Worm (Caenorhabditis elegans) whole organism, young adult: ENCODE measurements around the gene Y53C12B.1.

Experiments
- C06A6.2 ChIP-seq: fragments of 200-800 bp; sonication (Bioruptor generic); conservative IDR thresholded peaks from 2 replicates; pipeline ENCODE4 v1.3.6; 2022; ENCODE audit warnings: missing genetic modification characterization, missing compliant biosample characterization
- F10E7.11 ChIP-seq: sonication (generic microtip); optimal IDR thresholded peaks from 2 replicates; lab custom pipeline; 2017; ENCODE audit warnings: mild to moderate bottlenecking, missing genetic modification characterization, moderate library complexity, missing compliant biosample characterization
- F39B2.1 ChIP-seq: fragments of 200-800 bp; sonication (Bioruptor generic); IDR thresholded peaks from 2 replicates; pipeline ENCODE4 v1.3.6; 2022; ENCODE audit warnings: missing genetic modification reagents, missing genetic modification characterization, missing compliant biosample characterization
- F52B5.7 ChIP-seq: sonication (generic microtip); optimal IDR thresholded peaks from 2 replicates; lab custom pipeline; 2016; ENCODE audit warnings: mild to moderate bottlenecking, missing genetic modification characterization, missing compliant biosample characterization
- F55B11.4 ChIP-seq: sonication (generic microtip); optimal IDR thresholded peaks from 2 replicates; lab custom pipeline; 2016; ENCODE audit warnings: missing compliant biosample characterization, missing genetic modification characterization, borderline replicate concordance; ENCODE audit not compliant: insufficient read depth
- F57A8.1 ChIP-seq: fragments of 200-800 bp; sonication (Bioruptor generic); optimal IDR thresholded peaks from 2 replicates; lab custom pipeline; 2018; ENCODE audit warnings: mild to moderate bottlenecking, missing genetic modification characterization, moderate library complexity, missing compliant biosample characterization
- K12H6.12 ChIP-seq: fragments of 200-800 bp; sonication (Bioruptor generic); optimal IDR thresholded peaks from 2 replicates; lab custom pipeline; 2018; ENCODE audit warnings: mild to moderate bottlenecking, missing genetic modification characterization, missing compliant biosample characterization
- T26A5.8 ChIP-seq: sonication (generic microtip); optimal IDR thresholded peaks from 2 replicates; lab custom pipeline; 2016; ENCODE audit warnings: missing genetic modification characterization, missing compliant biosample characterization
- Y53F4B.3 ChIP-seq: fragments of 200-800 bp; sonication (Bioruptor generic); IDR thresholded peaks from 2 replicates; pipeline ENCODE4 v1.3.6; 2022; ENCODE audit warnings: missing genetic modification reagents, missing genetic modification characterization, missing compliant biosample characterization
- ZK185.1 ChIP-seq: sonication (generic microtip); optimal IDR thresholded peaks from 2 replicates; lab custom pipeline; 2016; ENCODE audit warnings: mild to moderate bottlenecking, missing genetic modification characterization, missing compliant biosample characterization; ENCODE audit not compliant: poor library complexity, severe bottlenecking
- akir-1 ChIP-seq: fragments of 200-800 bp; sonication (Bioruptor generic); optimal IDR thresholded peaks from 2 replicates; lab custom pipeline; 2018; ENCODE audit warnings: mild to moderate bottlenecking, missing genetic modification characterization, moderate library complexity, missing compliant biosample characterization
- ama-1 ChIP-seq, 3 experiments: fragments of 150-350 bp in 1 of 3; sonication (generic microtip) in 2 of 3; optimal IDR thresholded peaks; 2 replicates each; lab custom pipeline; 2014 to 2018; ENCODE audit warnings: missing biosample characterization in 2 of 3, missing genetic modification characterization in 2 of 3, missing genetic modification reagents in 2 of 3
- attf-5 ChIP-seq: fragments of 200-800 bp; sonication (Bioruptor generic); optimal IDR thresholded peaks from 2 replicates; lab custom pipeline; 2018; ENCODE audit warnings: mild to moderate bottlenecking, missing genetic modification characterization, missing compliant biosample characterization
- cebp-1 ChIP-seq, 2 experiments: fragments of 200-800 bp in 1 of 2; sonication (Bioruptor generic) in 1 of 2; sonication (generic microtip) in 1 of 2; IDR thresholded peaks in 1 of 2; optimal IDR thresholded peaks in 1 of 2; 2 replicates each; pipeline versions ENCODE4 v1.3.6 to Lab custom; 2017 to 2022; ENCODE audit warnings: missing compliant biosample characterization in 2 of 2, missing genetic modification characterization in 2 of 2, mild to moderate bottlenecking in 1 of 2, missing genetic modification reagents in 1 of 2, moderate library complexity in 1 of 2
- cebp-2 ChIP-seq: fragments of 200-800 bp; sonication (Bioruptor generic); IDR thresholded peaks from 2 replicates; pipeline ENCODE4 v1.3.6; 2022; ENCODE audit warnings: missing genetic modification characterization, missing compliant biosample characterization
- ceh-27 ChIP-seq: fragments of 200-800 bp; sonication (Bioruptor generic); optimal IDR thresholded peaks from 2 replicates; lab custom pipeline; 2018; ENCODE audit warnings: mild to moderate bottlenecking, missing genetic modification characterization, moderate library complexity, missing compliant biosample characterization
- chd-7 ChIP-seq: sonication (generic microtip); optimal IDR thresholded peaks from 2 replicates; lab custom pipeline; 2016; ENCODE audit warnings: mild to moderate bottlenecking, missing genetic modification characterization, moderate library complexity, missing compliant biosample characterization
- die-1 ChIP-seq: sonication (generic microtip); optimal IDR thresholded peaks from 2 replicates; lab custom pipeline; 2016; ENCODE audit warnings: missing genotype, mild to moderate bottlenecking, missing genetic modification characterization, missing compliant biosample characterization
- efl-1 ChIP-seq: fragments of 150-350 bp; optimal IDR thresholded peaks from 2 replicates; lab custom pipeline; 2014; ENCODE audit warnings: missing biosample characterization, missing genetic modification reagents, missing genetic modification characterization
- egl-44 ChIP-seq: fragments of 200-800 bp; sonication (Bioruptor generic); IDR thresholded peaks from 2 replicates; pipeline ENCODE4 v1.3.6; 2022; ENCODE audit warnings: missing genetic modification reagents, missing genetic modification characterization, missing compliant biosample characterization
- him-1 ChIP-seq: sonication (generic microtip); optimal IDR thresholded peaks from 2 replicates; lab custom pipeline; 2016; ENCODE audit warnings: missing genotype, missing genetic modification reagents, missing genetic modification characterization, missing compliant biosample characterization
- hlh-12 ChIP-seq: sonication (generic microtip); optimal IDR thresholded peaks from 2 replicates; lab custom pipeline; 2016; ENCODE audit warnings: missing genetic modification characterization, missing compliant biosample characterization
- hlh-26 ChIP-seq: fragments of 200-800 bp; sonication (Bioruptor generic); conservative IDR thresholded peaks from 2 replicates; pipeline ENCODE4 v1.3.6; 2022; ENCODE audit warnings: missing genetic modification reagents, missing genetic modification characterization, missing compliant biosample characterization
- hmg-1.2 ChIP-seq: fragments of 200-800 bp; sonication (Bioruptor generic); IDR thresholded peaks from 2 replicates; pipeline ENCODE4 v1.3.6; 2022; ENCODE audit warnings: missing genetic modification reagents, missing genetic modification characterization, missing compliant biosample characterization
- let-526 ChIP-seq: fragments of 200-800 bp; sonication (Bioruptor generic); IDR thresholded peaks from 2 replicates; pipeline ENCODE4 v1.3.6; 2022; ENCODE audit warnings: missing genetic modification reagents, missing genetic modification characterization, missing compliant biosample characterization
- lin-54 ChIP-seq: fragments of 200-800 bp; sonication (Bioruptor generic); optimal IDR thresholded peaks from 2 replicates; lab custom pipeline; 2018; ENCODE audit warnings: mild to moderate bottlenecking, missing genetic modification characterization, missing compliant biosample characterization
- lir-1 ChIP-seq: fragments of 200-800 bp; sonication (Bioruptor generic); conservative IDR thresholded peaks from 2 replicates; pipeline ENCODE4 v1.3.6; 2022; ENCODE audit warnings: missing genetic modification reagents, missing genetic modification characterization, missing compliant biosample characterization
- lsl-1 ChIP-seq: fragments of 200-800 bp; sonication (Bioruptor generic); optimal IDR thresholded peaks from 2 replicates; lab custom pipeline; 2018; ENCODE audit warnings: mild to moderate bottlenecking, missing genetic modification characterization, moderate library complexity, missing compliant biosample characterization
- madf-10 ChIP-seq: sonication (generic microtip); optimal IDR thresholded peaks from 2 replicates; lab custom pipeline; 2016; ENCODE audit warnings: mild to moderate bottlenecking, missing genetic modification characterization, missing compliant biosample characterization
- madf-3 ChIP-seq: fragments of 200-800 bp; sonication (Bioruptor generic); IDR thresholded peaks from 2 replicates; pipeline ENCODE4 v1.3.6; 2022; ENCODE audit warnings: missing genetic modification reagents, missing genetic modification characterization, missing compliant biosample characterization
- madf-6 ChIP-seq: fragments of 200-800 bp; sonication (Bioruptor generic); IDR thresholded peaks from 2 replicates; pipeline ENCODE4 v1.3.6; 2022; ENCODE audit warnings: missing genetic modification reagents, missing genetic modification characterization, missing compliant biosample characterization
- mel-28 ChIP-seq: sonication (generic microtip); optimal IDR thresholded peaks from 2 replicates; lab custom pipeline; 2016; ENCODE audit warnings: borderline replicate concordance, mild to moderate bottlenecking, missing genetic modification characterization, missing compliant biosample characterization
- nfyb-1 ChIP-seq: fragments of 200-800 bp; sonication (Bioruptor generic); IDR thresholded peaks from 2 replicates; pipeline ENCODE4 v1.3.6; 2022; ENCODE audit warnings: missing genetic modification reagents, missing genetic modification characterization, missing compliant biosample characterization
- nhr-120 ChIP-seq: fragments of 200-800 bp; sonication (Bioruptor generic); IDR thresholded peaks from 2 replicates; pipeline ENCODE4 v1.3.6; 2022; ENCODE audit warnings: missing genetic modification characterization, missing compliant biosample characterization
- nhr-27 ChIP-seq: fragments of 200-800 bp; sonication (Bioruptor generic); optimal IDR thresholded peaks from 2 replicates; lab custom pipeline; 2018; ENCODE audit warnings: mild to moderate bottlenecking, missing genetic modification characterization, moderate library complexity, missing compliant biosample characterization
- pbrm-1 ChIP-seq: fragments of 200-800 bp; sonication (Bioruptor generic); IDR thresholded peaks from 2 replicates; pipeline ENCODE4 v1.3.6; 2022; ENCODE audit warnings: missing genetic modification reagents, missing genetic modification characterization, missing compliant biosample characterization
- repo-1 ChIP-seq: sonication (generic microtip); optimal IDR thresholded peaks from 2 replicates; lab custom pipeline; 2017; ENCODE audit warnings: mild to moderate bottlenecking, missing genetic modification characterization, missing compliant biosample characterization
- rpc-1 ChIP-seq, 2 experiments: fragments of 150-350 bp in 1 of 2; sonication (generic microtip) in 1 of 2; optimal IDR thresholded peaks; 2 replicates each; lab custom pipeline; 2014 to 2018; ENCODE audit warnings: missing biosample characterization in 1 of 2, missing genetic modification characterization in 1 of 2, missing genetic modification reagents in 1 of 2, missing genotype in 1 of 2
- snpc-1.3 ChIP-seq: sonication (generic microtip); optimal IDR thresholded peaks from 2 replicates; lab custom pipeline; 2017; ENCODE audit warnings: missing genetic modification characterization, mild to moderate bottlenecking, missing compliant biosample characterization, antibody characterized with exemption, moderate library complexity, missing genotype, missing genetic modification reagents; ENCODE audit not compliant: insufficient read depth
- snpc-3.4 ChIP-seq: sonication (generic microtip); optimal IDR thresholded peaks from 2 replicates; lab custom pipeline; 2017; ENCODE audit warnings: missing genetic modification characterization, mild to moderate bottlenecking, missing compliant biosample characterization, antibody characterized with exemption, moderate library complexity, missing genotype, missing genetic modification reagents
- tbp1 ChIP-seq: fragments of 200-800 bp; sonication (Bioruptor generic); optimal IDR thresholded peaks from 2 replicates; lab custom pipeline; 2018; ENCODE audit warnings: mild to moderate bottlenecking, missing genetic modification characterization, missing compliant biosample characterization
- tbx-9 ChIP-seq: sonication (generic microtip); optimal IDR thresholded peaks from 2 replicates; lab custom pipeline; 2016; ENCODE audit warnings: borderline replicate concordance, missing genetic modification characterization, inconsistent platforms, missing compliant biosample characterization
- ztf-18 ChIP-seq: sonication (generic microtip); optimal IDR thresholded peaks from 2 replicates; lab custom pipeline; 2016; ENCODE audit warnings: missing genotype, mild to moderate bottlenecking, missing genetic modification characterization, missing compliant biosample characterization
- ztf-25 ChIP-seq: fragments of 200-800 bp; sonication (Bioruptor generic); IDR thresholded peaks from 2 replicates; pipeline ENCODE4 v1.3.6; 2022; ENCODE audit warnings: missing genetic modification reagents, missing genetic modification characterization, missing compliant biosample characterization
- ztf-26 ChIP-seq: sonication (generic microtip); optimal IDR thresholded peaks from 2 replicates; lab custom pipeline; 2017; ENCODE audit warnings: missing genetic modification characterization, missing compliant biosample characterization
- ztf-28 ChIP-seq: fragments of 200-800 bp; sonication (Bioruptor generic); IDR thresholded peaks from 2 replicates; pipeline ENCODE4 v1.3.6; 2022; ENCODE audit warnings: missing genetic modification reagents, missing genetic modification characterization, missing compliant biosample characterization
- ztf-3 ChIP-seq: fragments of 200-800 bp; sonication (Bioruptor generic); optimal IDR thresholded peaks from 2 replicates; lab custom pipeline; 2018; ENCODE audit warnings: mild to moderate bottlenecking, missing genetic modification characterization, missing compliant biosample characterization
- ztf-6 ChIP-seq: fragments of 200-800 bp; sonication (Bioruptor generic); IDR thresholded peaks from 2 replicates; pipeline ENCODE4 v1.3.6; 2022; ENCODE audit warnings: missing genetic modification reagents, missing genetic modification characterization, missing compliant biosample characterization

Y53C12B.1 gene

DNA sequence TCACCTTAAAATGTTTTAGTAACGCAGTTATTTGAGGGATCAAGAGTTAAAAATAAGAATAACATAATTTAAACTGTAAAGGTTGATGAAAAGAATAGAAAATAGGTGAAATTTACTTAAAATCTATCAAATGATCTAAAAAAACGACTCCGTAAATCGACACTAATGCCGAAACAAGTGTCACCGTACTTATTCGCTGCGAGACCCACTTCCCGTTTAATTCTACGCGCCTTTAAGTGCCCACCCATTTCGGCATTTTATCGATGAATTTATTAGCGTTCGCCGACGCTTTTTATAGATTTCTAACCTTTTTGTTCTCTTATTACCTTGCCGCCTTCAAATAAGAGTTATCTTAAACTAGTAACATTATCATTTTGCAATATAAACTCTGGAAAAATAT is at the start of gene Y53C12B.1, which contains the start of gene nos-3:
Gene Y53C12B.1, minus strand, starts transcription at position 10 of the 400 bp plus-strand sequence.
Gene nos-3, plus strand, starts transcription at position 248 of the 400 bp plus-strand sequence.
- TF ChIP-seq ztf-26 (tag; lab: Kevin White, UChicago) (no peak), him-1 (tag; lab: Kevin White, UChicago) (no peak), ztf-28 (GFP tag; lab: Robert Waterston, UW) (no peak), K12H6.12 (tag; lab: Kevin White, UChicago) (peak; percentile 19), tbp1 (GFP tag; lab: Kevin White, UChicago) (peak; percentile 46), nfyb-1 (GFP tag; lab: Robert Waterston, UW) (no peak), ztf-3 (no peak), C06A6.2 (GFP tag; lab: Robert Waterston, UW) (no peak), lin-54 (peak; percentile 56), T26A5.8 (tag; lab: Kevin White, UChicago) (no peak), ceh-27 (GFP tag; lab: Kevin White, UChicago) (peak; percentile 41), F55B11.4 (tag; lab: Kevin White, UChicago) (no peak), tbx-9 (no peak), lir-1 (GFP tag; lab: Robert Waterston, UW) (no peak), chd-7 (tag; lab: Kevin White, UChicago) (no peak), hmg-1.2 (GFP tag; lab: Robert Waterston, UW) (peak; percentile 40; the same call in 1 of the 2 replicates), nhr-120 (no peak), madf-3 (no peak), F39B2.1 (no peak), madf-10 (tag; lab: Kevin White, UChicago) (no peak), nhr-27 (tag; lab: Kevin White, UChicago) (no peak), F52B5.7 (tag; lab: Kevin White, UChicago) (no peak), F10E7.11 (tag; lab: Kevin White, UChicago) (no peak), let-526 (GFP tag; lab: Robert Waterston, UW) (no peak), ztf-25 (GFP tag; lab: Robert Waterston, UW) (no peak), efl-1 (GFP tag; lab: Kevin White, UChicago) (peak; percentile 17), madf-6 (GFP tag; lab: Robert Waterston, UW) (peak; percentile 85), ama-1 (optimal IDR thresholded peaks at IDR 0.05; lab: Kevin White, UChicago) (no peak), ama-1 (GFP tag; optimal IDR thresholded peaks at IDR 0.05; lab: Kevin White, UChicago) (no peak), ztf-18 (tag; lab: Kevin White, UChicago) (no peak), egl-44 (no peak), snpc-1.3 (peak; percentile 65), Y53F4B.3 (no peak), repo-1 (tag; lab: Kevin White, UChicago) (no peak), attf-5 (GFP tag; lab: Kevin White, UChicago) (peak; percentile 50), cebp-1 (GFP tag; IDR thresholded peaks at IDR 0.05; lab: Robert Waterston, UW) (no peak), cebp-1 (tag; optimal IDR thresholded peaks at IDR 0.05; lab: Kevin White, UChicago) (peak; percentile 39), lsl-1 (peak; percentile 90), ZK185.1 (tag; lab: Kevin White, UChicago) (peak; percentile 46), ztf-6 (GFP tag; lab: Robert Waterston, UW) (no peak), rpc-1 (optimal IDR thresholded peaks at IDR 0.05; lab: Kevin White, UChicago) (no peak), rpc-1 (tag; optimal IDR thresholded peaks at IDR 0.05; lab: Kevin White, UChicago) (no peak), hlh-12 (tag; lab: Kevin White, UChicago) (no peak), F57A8.1 (GFP tag; lab: Kevin White, UChicago) (no peak), akir-1 (GFP tag; lab: Kevin White, UChicago) (no peak), mel-28 (tag; lab: Kevin White, UChicago) (no peak), die-1 (no peak), pbrm-1 (GFP tag; lab: Robert Waterston, UW) (peak; percentile 66), hlh-26 (GFP tag; lab: Robert Waterston, UW) (no peak), snpc-3.4 (no peak), cebp-2 (GFP tag; lab: Robert Waterston, UW) (no peak)
